Worm (Caenorhabditis elegans) whole organism, L1 larva: ENCODE measurements around the gene shw-1.

Experiments used
- C16A3.4 ChIP-seq: fragments of 150-350 bp; optimal IDR thresholded peaks from 2 replicates; lab custom pipeline; 2014; ENCODE audit warnings: missing biosample characterization, missing genetic modification characterization
- F16B12.6 ChIP-seq: fragments of 150-350 bp; optimal IDR thresholded peaks from 2 replicates; lab custom pipeline; 2014; ENCODE audit warnings: missing biosample characterization, missing genetic modification characterization
- alr-1 ChIP-seq: fragments of 200-800 bp; sonication (Bioruptor generic); optimal IDR thresholded peaks from 2 replicates; lab custom pipeline; 2018; ENCODE audit warnings: borderline replicate concordance, mild to moderate bottlenecking, missing genetic modification characterization, missing compliant biosample characterization
- ceh-63 ChIP-seq: fragments of 200-800 bp; sonication (Bioruptor generic); optimal IDR thresholded peaks from 2 replicates; lab custom pipeline; 2018; ENCODE audit warnings: mild to moderate bottlenecking, missing genetic modification characterization, missing compliant biosample characterization
- ceh-8 ChIP-seq: fragments of 200-800 bp; sonication (Bioruptor generic); optimal IDR thresholded peaks from 2 replicates; lab custom pipeline; 2018; ENCODE audit warnings: mild to moderate bottlenecking, missing genetic modification characterization, moderate library complexity, missing compliant biosample characterization
- ceh-82 ChIP-seq, 3 experiments: fragments of 150-350 bp in 1 of 3; sonication (generic microtip) in 2 of 3; optimal IDR thresholded peaks; 2 replicates each; lab custom pipeline; 2014 to 2017; ENCODE audit warnings: missing biosample characterization in 3 of 3, missing genetic modification characterization in 3 of 3
- ceh-90 ChIP-seq: sonication (generic microtip); optimal IDR thresholded peaks from 2 replicates; lab custom pipeline; 2016; ENCODE audit warnings: missing genetic modification characterization, missing compliant biosample characterization
- efl-1 ChIP-seq, 4 experiments: fragments of 150-350 bp; optimal IDR thresholded peaks in 3 of 4; peaks in 1 of 4; 1 replicate in 1 of 4; 2 replicates in 3 of 4; lab custom pipeline; 2014; ENCODE audit warnings: missing biosample characterization in 2 of 4, missing genetic modification characterization in 2 of 4, missing genetic modification reagents in 2 of 4
- efl-3 ChIP-seq: fragments of 200-800 bp; sonication (Bioruptor generic); optimal IDR thresholded peaks from 2 replicates; lab custom pipeline; 2018; ENCODE audit warnings: mild to moderate bottlenecking, missing genetic modification characterization, missing compliant biosample characterization
- ets-5 ChIP-seq: fragments of 200-800 bp; sonication (Bioruptor generic); IDR thresholded peaks from 2 replicates; pipeline ENCODE4 v1.3.6; 2022; ENCODE audit warnings: missing genetic modification characterization, missing compliant biosample characterization
- fkh-8 ChIP-seq: sonication (generic microtip); optimal IDR thresholded peaks from 2 replicates; lab custom pipeline; 2016; ENCODE audit warnings: mild to moderate bottlenecking, missing genetic modification characterization, missing compliant biosample characterization
- irx-1 ChIP-seq: sonication (generic microtip); optimal IDR thresholded peaks from 2 replicates; lab custom pipeline; 2016; ENCODE audit warnings: missing genetic modification characterization, missing compliant biosample characterization
- isw-1 ChIP-seq: fragments of 200-800 bp; sonication (Bioruptor generic); IDR thresholded peaks from 2 replicates; pipeline ENCODE4 v1.3.6; 2022; ENCODE audit warnings: missing genetic modification characterization, missing compliant biosample characterization
- jun-1 ChIP-seq: fragments of 150-350 bp; optimal IDR thresholded peaks from 2 replicates; lab custom pipeline; 2014; ENCODE audit warnings: missing biosample characterization, missing genetic modification reagents, missing genetic modification characterization
- lin-14 ChIP-seq: fragments of 200-800 bp; sonication (Bioruptor generic); optimal IDR thresholded peaks from 2 replicates; lab custom pipeline; 2018; ENCODE audit warnings: mild to moderate bottlenecking, missing genetic modification characterization, moderate library complexity, missing compliant biosample characterization
- lin-39 ChIP-seq: fragments of 150-350 bp; optimal IDR thresholded peaks from 2 replicates; lab custom pipeline; 2014; ENCODE audit warnings: missing biosample characterization, missing genetic modification reagents, missing genetic modification characterization
- lsy-2 ChIP-seq, 2 experiments: fragments of 150-350 bp; optimal IDR thresholded peaks; 2 replicates each; lab custom pipeline; 2014; ENCODE audit warnings: missing biosample characterization in 2 of 2, missing genetic modification characterization in 2 of 2
- mab-9 ChIP-seq: fragments of 200-800 bp; sonication (Bioruptor generic); IDR thresholded peaks from 2 replicates; pipeline ENCODE4 v1.3.6; 2022; ENCODE audit warnings: missing genetic modification reagents, missing genetic modification characterization, missing compliant biosample characterization
- mef-2 ChIP-seq: fragments of 150-350 bp; optimal IDR thresholded peaks from 2 replicates; lab custom pipeline; 2014; ENCODE audit warnings: missing biosample characterization, missing genetic modification characterization
- mep-1 ChIP-seq: fragments of 150-350 bp; optimal IDR thresholded peaks from 2 replicates; lab custom pipeline; 2014; ENCODE audit warnings: missing biosample characterization, missing genetic modification characterization
- nhr-11 ChIP-seq: fragments of 150-350 bp; optimal IDR thresholded peaks from 2 replicates; lab custom pipeline; 2014; ENCODE audit warnings: missing biosample characterization, missing genetic modification characterization
- nhr-20 ChIP-seq: sonication (generic microtip); optimal IDR thresholded peaks from 2 replicates; lab custom pipeline; 2016; ENCODE audit warnings: mild to moderate bottlenecking, missing genetic modification characterization, missing compliant biosample characterization
- nhr-28 ChIP-seq: fragments of 150-350 bp; optimal IDR thresholded peaks from 2 replicates; lab custom pipeline; 2014; ENCODE audit warnings: missing biosample characterization, missing genetic modification characterization
- nhr-84 ChIP-seq: sonication (generic microtip); optimal IDR thresholded peaks from 2 replicates; lab custom pipeline; 2017; ENCODE audit warnings: missing biosample characterization, missing genetic modification characterization
- nhr-90 ChIP-seq: sonication (generic microtip); optimal IDR thresholded peaks from 2 replicates; lab custom pipeline; 2016; ENCODE audit warnings: mild to moderate bottlenecking, missing genetic modification characterization, missing compliant biosample characterization; ENCODE audit not compliant: poor library complexity
- pag-3 ChIP-seq: sonication (generic microtip); optimal IDR thresholded peaks from 2 replicates; lab custom pipeline; 2017; ENCODE audit warnings: missing genetic modification characterization, mild to moderate bottlenecking, missing compliant biosample characterization, antibody characterized with exemption, borderline replicate concordance; ENCODE audit not compliant: insufficient read depth
- pqm-1 ChIP-seq: sonication (generic microtip); optimal IDR thresholded peaks from 3 replicates; lab custom pipeline; 2017; ENCODE audit warnings: missing biosample characterization, missing genetic modification characterization
- snpc-4 ChIP-seq: fragments of 150-350 bp; optimal IDR thresholded peaks from 2 replicates; lab custom pipeline; 2014; ENCODE audit warnings: missing biosample characterization, missing genetic modification characterization
- sox-4 ChIP-seq: sonication (generic microtip); optimal IDR thresholded peaks from 2 replicates; lab custom pipeline; 2016; ENCODE audit warnings: missing genetic modification characterization, missing compliant biosample characterization
- tbx-2 ChIP-seq: sonication (generic microtip); optimal IDR thresholded peaks from 2 replicates; lab custom pipeline; 2016; ENCODE audit warnings: missing genetic modification characterization, missing compliant biosample characterization
- tlp-1 ChIP-seq: fragments of 150-350 bp; optimal IDR thresholded peaks from 2 replicates; lab custom pipeline; 2014; ENCODE audit warnings: missing biosample characterization, missing genetic modification characterization
- unc-30 ChIP-seq: sonication (generic microtip); optimal IDR thresholded peaks from 2 replicates; lab custom pipeline; 2017; ENCODE audit warnings: missing biosample characterization, missing genetic modification characterization
- unc-62 ChIP-seq: fragments of 150-350 bp; optimal IDR thresholded peaks from 2 replicates; lab custom pipeline; 2014; ENCODE audit warnings: missing biosample characterization, missing genetic modification reagents, missing genetic modification characterization
- vab-15 ChIP-seq: sonication (generic microtip); optimal IDR thresholded peaks from 2 replicates; lab custom pipeline; 2017; ENCODE audit warnings: missing genotype, mild to moderate bottlenecking, missing genetic modification characterization, missing compliant biosample characterization
- ztf-4 ChIP-seq: fragments of 150-350 bp; optimal IDR thresholded peaks from 2 replicates; lab custom pipeline; 2014; ENCODE audit warnings: missing biosample characterization, missing genetic modification characterization

Gene shw-1

DNA sequence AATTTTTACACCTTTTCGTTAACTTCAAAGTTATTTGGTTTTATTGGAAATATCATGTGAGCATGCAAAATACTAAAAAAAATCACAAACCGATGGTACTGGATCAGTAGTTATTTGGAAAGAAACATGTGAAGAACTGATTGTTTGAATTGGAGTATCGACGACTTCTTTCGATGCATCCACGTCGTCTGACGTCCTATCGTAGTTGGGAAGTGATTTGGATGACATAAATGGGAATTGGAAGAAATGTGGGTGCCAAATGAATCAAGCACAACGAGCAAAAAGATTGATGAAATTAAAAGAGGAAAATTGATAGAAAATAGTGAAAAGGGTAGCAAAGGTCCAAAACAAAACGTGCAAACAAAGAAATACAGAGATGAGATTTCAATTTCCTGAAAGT, at the start of gene shw-1:
Gene shw-1 (minus strand): TSS at position 228 of the 400 bp plus-strand sequence.
- TF ChIP-seq nhr-11 (tag; lab: Kevin White, UChicago) (no peak), efl-1 (optimal IDR thresholded peaks at IDR 0.05; lab: Kevin White, UChicago) (no peak), efl-1 (GFP tag; optimal IDR thresholded peaks at IDR 0.05 in 1 of 2; lab: Kevin White, UChicago) (peak in 1 of 2 experiments; percentile 67)
- TF ChIP-seq, all 84 proteins: peak for 1

DNA sequence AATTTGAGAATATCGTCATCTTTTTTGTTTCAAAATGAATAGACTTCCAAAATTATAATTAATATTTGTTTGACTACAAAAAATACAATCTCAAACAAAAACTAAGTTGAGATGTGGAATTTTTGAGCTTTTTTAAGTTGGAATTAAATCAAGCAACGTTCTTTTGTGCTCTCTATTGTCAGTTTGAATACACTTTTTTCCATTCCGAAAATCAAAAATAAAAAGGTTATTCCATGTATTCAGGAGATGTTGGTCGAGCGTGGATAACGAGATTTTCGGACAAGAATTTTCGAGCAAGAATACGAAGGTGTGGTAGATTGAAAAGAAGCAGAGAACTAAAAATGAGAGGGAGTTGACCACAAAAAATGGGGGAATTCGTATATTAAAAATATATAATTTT, 48.9 kb upstream of the shw-1 start:
- TF ChIP-seq ceh-63 (GFP tag; lab: Kevin White, UChicago), result no peak
- no peak for TF ChIP-seq tbx-2 (tag; lab: Kevin White, UChicago)
- no peak for TF ChIP-seq nhr-84 (tag; lab: Kevin White, UChicago)
- no peak for TF ChIP-seq C16A3.4 (tag; lab: Kevin White, UChicago)
- TF ChIP-seq mef-2 (tag; lab: Kevin White, UChicago), result no peak
- no peak for TF ChIP-seq isw-1 (GFP tag; lab: Robert Waterston, UW)
- no peak for TF ChIP-seq nhr-11 (tag; lab: Kevin White, UChicago)
- TF ChIP-seq fkh-8, result no peak
- TF ChIP-seq tlp-1, result no peak
- TF ChIP-seq mep-1 (tag; lab: Kevin White, UChicago), result no peak
- TF ChIP-seq ets-5 (GFP tag; lab: Robert Waterston, UW), result no peak
- no peak for TF ChIP-seq vab-15 (tag; lab: Kevin White, UChicago)

DNA sequence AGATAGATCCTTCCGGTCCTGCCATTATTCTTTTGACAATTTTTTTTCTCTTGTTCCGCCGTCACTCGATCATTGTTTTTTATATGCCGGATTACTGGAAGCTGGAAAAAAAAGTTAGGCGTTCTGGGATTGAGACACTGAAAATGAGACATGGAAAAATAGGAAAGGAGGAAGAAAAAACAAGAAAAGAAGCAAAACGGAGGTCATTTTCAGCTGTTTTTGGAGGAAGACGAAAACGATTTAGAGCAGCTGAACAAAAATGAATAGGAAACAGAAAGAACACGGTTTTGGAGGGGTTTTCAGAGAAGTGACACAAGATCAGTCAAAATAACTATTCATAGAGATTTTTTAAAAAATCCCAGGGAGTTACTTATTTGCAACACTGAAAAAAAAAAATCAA, 47.8 kb upstream of the shw-1 start, which contains the start of gene amt-3:
Gene amt-3 (minus strand): TSS at position 101 of the 400 bp plus-strand sequence.
- TF ChIP-seq ceh-8, result no peak
- no peak for TF ChIP-seq snpc-4 (tag; lab: Kevin White, UChicago)
- TF ChIP-seq mab-9 (GFP tag; lab: Robert Waterston, UW), result no peak
- no peak for TF ChIP-seq lin-39 (tag; lab: Kevin White, UChicago)
- TF ChIP-seq efl-3 (GFP tag; lab: Kevin White, UChicago), result no peak
- no peak for TF ChIP-seq jun-1 (tag; lab: Kevin White, UChicago)

DNA sequence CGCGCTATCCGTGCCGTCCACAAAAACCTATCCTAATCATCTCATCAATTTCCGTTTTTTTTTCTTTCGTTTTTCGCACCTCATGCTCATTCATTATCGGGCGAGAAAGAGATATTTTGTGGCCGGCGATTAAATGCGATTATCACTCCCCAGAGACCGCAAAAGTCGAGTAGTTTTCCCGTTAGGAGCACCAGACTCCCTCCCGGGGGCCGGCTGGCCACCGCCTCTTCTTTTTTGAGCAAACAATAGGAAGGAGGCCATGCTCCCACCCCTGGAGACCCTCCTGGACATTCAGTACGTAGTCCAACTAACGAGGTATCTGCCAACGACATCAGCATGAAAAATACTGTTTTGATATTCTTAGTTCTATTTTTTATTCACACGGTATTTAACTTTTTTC, 39.2 kb upstream of the shw-1 start, which contains the start of gene M195.2:
Gene M195.2 (plus strand): TSS at position 301 of the 400 bp plus-strand sequence.
- TF ChIP-seq pqm-1 (tag; lab: Kevin White, UChicago), result no peak
- TF ChIP-seq ceh-90, result no peak
- no peak for TF ChIP-seq unc-62 (GFP tag; lab: Kevin White, UChicago)
- TF ChIP-seq ceh-82 (tag; optimal IDR thresholded peaks at IDR 0.05; lab: Kevin White, UChicago), result no peak
- no peak for TF ChIP-seq jun-1 (tag; lab: Kevin White, UChicago)
- no peak for TF ChIP-seq nhr-20 (tag; lab: Kevin White, UChicago)
- TF ChIP-seq isw-1 (GFP tag; lab: Robert Waterston, UW), result no peak
- TF ChIP-seq tbx-2 (tag; lab: Kevin White, UChicago), result no peak
- no peak for TF ChIP-seq nhr-11 (tag; lab: Kevin White, UChicago)

DNA sequence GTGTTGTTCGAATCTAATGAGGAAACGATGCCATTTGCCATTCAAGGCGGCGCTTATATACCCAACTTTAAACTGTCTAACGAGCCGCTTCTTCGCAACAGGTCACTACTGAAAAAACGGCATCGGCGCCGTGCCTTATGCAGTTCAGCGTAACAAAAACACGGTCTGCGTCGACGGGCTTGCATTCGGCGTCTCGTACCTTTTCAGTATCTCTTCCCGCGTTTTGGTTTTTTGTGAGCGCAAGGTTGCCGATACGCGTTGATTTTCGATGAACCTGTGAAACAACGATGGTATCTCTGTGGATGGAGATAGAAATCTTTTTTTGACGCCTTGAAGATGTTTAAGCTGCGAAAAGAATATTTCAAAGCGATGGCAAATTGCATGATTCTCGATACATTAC, 38.1 kb upstream of the shw-1 start, which contains the start of gene col-77:
Gene col-77 (minus strand): TSS at position 32 of the 400 bp plus-strand sequence.
- TF ChIP-seq pqm-1 (tag; lab: Kevin White, UChicago), result no peak
- TF ChIP-seq lin-14, result peak; percentile 31
- no peak for TF ChIP-seq nhr-20 (tag; lab: Kevin White, UChicago)

DNA sequence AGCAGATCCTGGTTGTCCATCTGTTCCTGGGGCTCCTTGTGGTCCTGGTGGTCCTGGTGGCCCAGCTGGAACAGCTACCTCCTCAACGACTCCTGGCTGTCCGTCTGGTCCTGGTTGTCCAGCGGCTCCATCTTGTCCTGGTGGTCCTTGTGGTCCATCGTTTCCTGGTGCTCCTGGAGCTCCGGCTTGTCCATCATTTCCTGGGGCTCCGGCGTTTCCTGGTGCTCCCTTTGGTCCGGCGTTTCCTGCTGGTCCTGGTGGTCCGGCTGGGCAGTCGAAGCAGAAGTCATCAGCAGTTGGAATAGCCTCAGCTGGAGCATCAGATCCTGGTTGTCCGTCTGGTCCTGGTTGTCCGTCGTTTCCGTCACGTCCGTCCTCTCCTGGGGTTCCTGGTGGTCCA, 37.2 kb upstream of the shw-1 start:
- no peak for TF ChIP-seq pag-3 (tag; lab: Kevin White, UChicago)
- no peak for TF ChIP-seq F16B12.6 (tag; lab: Kevin White, UChicago)
- TF ChIP-seq ztf-4, result no peak
- no peak for TF ChIP-seq nhr-90 (tag; lab: Kevin White, UChicago)
- no peak for TF ChIP-seq efl-1 (optimal IDR thresholded peaks at IDR 0.05; lab: Kevin White, UChicago)
- TF ChIP-seq efl-1 (GFP tag; optimal IDR thresholded peaks at IDR 0.05 in 1 of 2; lab: Kevin White, UChicago), result no peak
- no peak for TF ChIP-seq nhr-28
- no peak for TF ChIP-seq alr-1 (tag; lab: Kevin White, UChicago)
- no peak for TF ChIP-seq irx-1
- no peak for TF ChIP-seq nhr-20 (tag; lab: Kevin White, UChicago)
- TF ChIP-seq sox-4, result no peak
- TF ChIP-seq snpc-4 (tag; lab: Kevin White, UChicago), result no peak
- no peak for TF ChIP-seq efl-3 (GFP tag; lab: Kevin White, UChicago)
- TF ChIP-seq unc-30 (tag; lab: Kevin White, UChicago), result no peak
- TF ChIP-seq fkh-8, result no peak
- TF ChIP-seq lsy-2 (tag; optimal IDR thresholded peaks at IDR 0.05; lab: Kevin White, UChicago), result no peak
